Fruit fly (Drosophila melanogaster) whole organism, prepupa: ENCODE data around the gene Sps2.

Source experiments
- CG10631 ChIP-seq: fragments of 200-800 bp; sonication (Bioruptor generic); optimal IDR thresholded peaks from 2 replicates; lab custom pipeline; 2016; ENCODE audit warnings: missing biosample characterization, missing genetic modification characterization
- CG11294 ChIP-seq: fragments of 200-800 bp; sonication (Bioruptor generic); IDR thresholded peaks from 2 replicates; pipeline ENCODE4 v1.3.6; 2022; ENCODE audit warnings: missing biosample characterization, missing genetic modification characterization
- CG3919 ChIP-seq: fragments of 200-800 bp; sonication (Bioruptor generic); optimal IDR thresholded peaks from 3 replicates; lab custom pipeline; 2016; ENCODE audit warnings: missing biosample characterization, missing genetic modification characterization
- CG6854 ChIP-seq: fragments of 200-800 bp; sonication (Bioruptor generic); optimal IDR thresholded peaks from 2 replicates; lab custom pipeline; 2017; ENCODE audit warnings: missing biosample characterization, mild to moderate bottlenecking, missing genetic modification characterization

DNA sequence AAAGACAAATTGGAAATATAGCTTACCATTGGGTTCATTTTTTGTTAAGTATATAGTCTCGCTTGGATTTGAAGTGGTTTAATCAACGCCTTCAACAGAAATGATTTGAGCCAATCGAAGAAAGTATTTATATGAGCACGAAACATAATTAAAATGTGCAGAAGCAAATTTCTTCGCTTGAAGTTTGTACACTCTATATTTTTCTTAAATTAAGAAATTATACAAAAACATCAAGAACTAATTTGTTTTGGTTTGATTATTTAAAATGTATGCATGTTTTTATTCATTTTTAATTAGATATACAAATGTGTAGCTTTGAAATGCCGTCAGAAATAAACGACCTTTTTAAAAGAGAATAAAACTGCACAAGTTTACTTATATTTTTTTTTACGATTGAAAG, 40.5 kb upstream of the Sps2 start, which contains the start of gene CG13138:
- TF ChIP-seq CG10631 (GFP tag; lab: Kevin White, UChicago) (no peak), CG3919 (no peak), CG6854 (no peak), CG11294 (GFP tag; lab: Robert Waterston, UW) (no peak)
